Fruit fly (Drosophila melanogaster): ENCODE data around the gene rau.

DNA sequence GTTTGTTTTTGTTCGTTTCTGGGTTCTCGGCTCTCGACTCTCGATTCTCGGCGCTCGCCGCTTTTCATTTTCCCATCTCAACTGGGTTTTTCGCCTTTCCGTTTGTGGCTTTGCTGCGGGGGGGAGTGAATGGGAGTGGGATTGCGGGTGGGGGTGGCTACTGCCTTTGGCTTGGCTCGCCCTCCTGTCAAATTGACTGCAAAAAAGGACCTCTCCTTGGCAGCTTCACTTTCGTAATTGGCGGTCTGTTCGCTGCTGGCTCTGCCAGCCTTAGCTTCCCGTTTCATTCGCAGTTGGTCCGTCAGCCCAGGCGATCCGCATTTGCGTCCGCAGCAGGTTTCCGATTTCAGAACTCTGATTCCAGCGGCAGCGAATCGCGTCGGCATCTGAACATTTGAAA, 46.3 kb upstream of the rau start, which contains the start of gene dsf:
- no peak for TF ChIP-seq CG8478 (optimal IDR thresholded peaks at IDR 0.05)
- TF ChIP-seq CTCF (optimal IDR thresholded peaks at IDR 0.05) = no peak

Data from S2 (cell line).